Worm (Caenorhabditis elegans): ENCODE measurements around the gene Y39F10A.6.

DNA sequence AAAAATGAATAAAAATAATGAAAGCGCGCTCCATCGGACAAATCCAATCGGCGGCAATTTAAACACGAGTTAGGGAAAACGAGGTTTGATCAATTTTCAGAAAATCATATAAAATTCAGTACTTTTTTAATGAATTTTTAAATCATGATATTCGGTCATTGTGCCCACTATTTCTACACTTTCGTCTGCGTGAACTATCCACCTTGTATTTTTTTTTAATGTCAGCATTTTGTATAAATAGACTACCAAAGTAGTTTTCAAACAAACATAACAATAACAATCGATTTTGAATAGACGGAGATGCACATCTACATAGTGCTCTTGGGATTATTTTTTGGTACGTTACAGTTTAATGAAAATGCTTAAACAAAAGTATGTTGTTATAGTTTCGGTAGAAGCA is 4.7 kb upstream of the Y39F10A.6 start, which contains the start of gene F46F5.15:
- TF ChIP-seq nhr-11 (tag; optimal IDR thresholded peaks at IDR 0.05) (no peak), elt-4 (tag; optimal IDR thresholded peaks at IDR 0.05) (no peak), zip-5 (tag; optimal IDR thresholded peaks at IDR 0.05) (no peak), C08G9.2 (tag; optimal IDR thresholded peaks at IDR 0.05) (no peak), sox-2 (GFP tag; IDR thresholded peaks at IDR 0.05) (no peak), unc-55 (GFP tag; optimal IDR thresholded peaks at IDR 0.05) (no peak), hlh-30 (tag; optimal IDR thresholded peaks at IDR 0.05; ENCODE audit: insufficient read depth) (no peak), ahr-1 (tag; optimal IDR thresholded peaks at IDR 0.05) (no peak), K09A11.1 (tag; optimal IDR thresholded peaks at IDR 0.05; ENCODE audit: insufficient read depth) (no peak)

All from whole organism, late embryonic.